Fruit fly (Drosophila melanogaster): ENCODE results near the gene Rsf1.

Gene Rsf1

DNA sequence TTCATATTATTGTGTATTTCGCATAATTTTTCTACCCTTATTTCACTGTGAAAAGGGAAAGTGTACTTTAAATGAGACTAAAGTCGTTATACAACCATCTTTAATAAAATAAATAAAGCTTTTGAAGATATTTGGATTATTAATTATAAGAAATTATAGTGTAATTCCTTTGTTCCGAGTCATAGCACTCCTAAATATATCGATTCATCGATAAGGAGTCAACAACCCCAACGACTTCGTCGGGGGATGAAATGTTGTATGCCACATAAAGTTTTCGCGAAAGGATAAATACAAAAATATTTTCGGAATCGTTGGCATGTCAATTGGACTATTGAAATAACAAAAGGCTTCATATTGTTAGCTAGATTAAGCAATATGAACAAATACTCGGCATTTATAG, 11.8 kb downstream of the Rsf1 start, which contains the start of gene Ror:
TSS of gene Ror (plus strand) at position 252 of the 400 bp plus-strand sequence.
- TF ChIP-seq EcR (GFP tag; optimal IDR thresholded peaks at IDR 0.05) (peak; percentile 69), CG32121 (GFP tag; IDR thresholded peaks at IDR 0.05) (no peak)

DNA sequence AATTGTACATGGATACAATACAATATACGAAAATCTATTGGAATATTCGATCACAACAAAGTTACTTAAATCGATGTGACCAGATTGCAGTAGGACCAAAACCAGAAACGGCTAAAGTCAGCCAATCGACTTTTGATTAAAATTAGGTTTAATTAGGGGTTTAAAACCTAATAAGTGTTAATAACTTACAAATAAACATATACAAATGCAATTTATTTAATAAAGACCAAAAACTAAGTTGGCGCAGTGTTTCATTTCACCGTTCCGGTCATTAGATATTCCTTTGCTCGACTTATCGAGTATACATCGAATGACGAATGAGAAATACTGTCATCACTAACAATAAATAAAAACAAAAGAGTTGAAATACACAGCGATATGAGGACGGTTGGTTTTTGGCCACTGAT, 12.9 kb downstream of the Rsf1 start, which contains the start of the genes bsk and CG31717:
TSS of gene bsk (minus strand) at position 61 of the 407 bp plus-strand sequence.
TSS of gene CG31717 (plus strand) at position 297 of the 407 bp plus-strand sequence.
- TF ChIP-seq rn (GFP tag; IDR thresholded peaks at IDR 0.05) = no peak
- TF ChIP-seq CG13204 (GFP tag; optimal IDR thresholded peaks at IDR 0.05) = no peak
- TF ChIP-seq gl (tag; optimal IDR thresholded peaks at IDR 0.05) = no peak
- TF ChIP-seq Snoo (tag; optimal IDR thresholded peaks at IDR 0.05) = no peak
- no peak for TF ChIP-seq CG14655 (GFP tag; optimal IDR thresholded peaks at IDR 0.05)
- TF ChIP-seq EcR (GFP tag; optimal IDR thresholded peaks at IDR 0.05) = peak; percentile 43

DNA sequence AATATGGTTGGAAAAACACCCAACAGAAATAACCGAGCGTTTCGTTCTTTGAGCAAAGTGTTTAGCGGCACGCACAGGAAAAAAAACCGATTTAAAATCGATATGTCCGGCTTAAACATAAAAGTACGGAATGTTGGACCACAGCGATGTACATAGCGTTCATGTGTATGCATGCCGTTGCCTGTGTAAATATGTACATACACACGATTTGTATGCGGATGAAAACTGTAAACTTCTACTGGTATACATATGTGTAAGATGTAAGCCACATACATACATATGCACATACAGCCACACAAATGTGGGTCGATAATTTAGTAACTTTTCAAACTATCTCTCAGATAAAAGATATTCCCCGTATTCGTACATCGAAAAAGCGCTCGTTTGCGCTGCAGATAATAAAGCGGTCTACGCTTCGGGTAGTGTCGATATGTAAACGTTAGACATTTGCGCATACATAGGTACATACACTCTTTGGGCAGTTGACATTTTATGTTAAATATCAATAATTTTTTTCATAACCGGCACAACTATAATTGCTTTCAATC, 13.6 kb downstream of the Rsf1 start:
- TF ChIP-seq CG17806 (tag; optimal IDR thresholded peaks at IDR 0.05) (no peak), CG9948 (tag; optimal IDR thresholded peaks at IDR 0.05) (no peak), EcR (GFP tag; optimal IDR thresholded peaks at IDR 0.05) (no peak), gl (tag; optimal IDR thresholded peaks at IDR 0.05) (no peak), CG10348 (GFP tag; IDR thresholded peaks at IDR 0.05) (no peak), Pif1B (GFP tag; optimal IDR thresholded peaks at IDR 0.05) (no peak), Snoo (tag; optimal IDR thresholded peaks at IDR 0.05) (no peak), CG32121 (GFP tag; IDR thresholded peaks at IDR 0.05) (no peak), CG8301 (tag; optimal IDR thresholded peaks at IDR 0.05) (no peak), CG34367 (tag; optimal IDR thresholded peaks at IDR 0.05) (no peak), CG12605 (GFP tag; IDR thresholded peaks at IDR 0.05) (no peak), rn (GFP tag; IDR thresholded peaks at IDR 0.05) (no peak), CG13204 (GFP tag; optimal IDR thresholded peaks at IDR 0.05) (no peak), fd96Ca (GFP tag; IDR thresholded peaks at IDR 0.05) (no peak), Ets98B (GFP tag; IDR thresholded peaks at IDR 0.05) (no peak)

DNA sequence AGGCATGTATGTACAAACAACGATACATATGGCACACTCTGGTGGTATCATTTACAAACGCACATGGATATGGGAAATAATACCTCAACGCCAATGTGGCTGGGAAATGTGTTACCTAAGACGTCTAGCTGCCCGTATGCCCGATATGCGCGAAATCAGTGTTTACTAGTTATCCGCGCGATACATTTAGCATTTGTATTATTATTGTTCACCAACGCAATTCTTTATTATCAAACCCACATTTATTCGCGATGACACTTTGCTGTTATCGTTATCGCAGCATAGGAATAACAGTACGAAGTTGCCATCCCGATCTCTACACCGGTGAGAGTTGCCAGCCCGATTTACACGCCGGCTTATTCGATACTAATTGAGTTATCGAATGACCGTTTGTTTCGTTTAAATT, 16.6 kb downstream of the Rsf1 start, which contains the start of gene chico:
TSS of gene chico (minus strand) at position 294 of the 406 bp plus-strand sequence.
- TF ChIP-seq D1 (tag; optimal IDR thresholded peaks at IDR 0.05) (no peak), gl (tag; optimal IDR thresholded peaks at IDR 0.05) (no peak), CG14655 (GFP tag; optimal IDR thresholded peaks at IDR 0.05) (no peak), CG12605 (GFP tag; IDR thresholded peaks at IDR 0.05) (no peak), CG4496 (GFP tag; IDR thresholded peaks at IDR 0.05) (no peak), CG17806 (tag; optimal IDR thresholded peaks at IDR 0.05) (no peak), CG8301 (tag; optimal IDR thresholded peaks at IDR 0.05) (no peak), CG10348 (GFP tag; IDR thresholded peaks at IDR 0.05) (no peak), CG8159 (tag; optimal IDR thresholded peaks at IDR 0.05) (no peak), EcR (GFP tag; optimal IDR thresholded peaks at IDR 0.05) (no peak)

DNA sequence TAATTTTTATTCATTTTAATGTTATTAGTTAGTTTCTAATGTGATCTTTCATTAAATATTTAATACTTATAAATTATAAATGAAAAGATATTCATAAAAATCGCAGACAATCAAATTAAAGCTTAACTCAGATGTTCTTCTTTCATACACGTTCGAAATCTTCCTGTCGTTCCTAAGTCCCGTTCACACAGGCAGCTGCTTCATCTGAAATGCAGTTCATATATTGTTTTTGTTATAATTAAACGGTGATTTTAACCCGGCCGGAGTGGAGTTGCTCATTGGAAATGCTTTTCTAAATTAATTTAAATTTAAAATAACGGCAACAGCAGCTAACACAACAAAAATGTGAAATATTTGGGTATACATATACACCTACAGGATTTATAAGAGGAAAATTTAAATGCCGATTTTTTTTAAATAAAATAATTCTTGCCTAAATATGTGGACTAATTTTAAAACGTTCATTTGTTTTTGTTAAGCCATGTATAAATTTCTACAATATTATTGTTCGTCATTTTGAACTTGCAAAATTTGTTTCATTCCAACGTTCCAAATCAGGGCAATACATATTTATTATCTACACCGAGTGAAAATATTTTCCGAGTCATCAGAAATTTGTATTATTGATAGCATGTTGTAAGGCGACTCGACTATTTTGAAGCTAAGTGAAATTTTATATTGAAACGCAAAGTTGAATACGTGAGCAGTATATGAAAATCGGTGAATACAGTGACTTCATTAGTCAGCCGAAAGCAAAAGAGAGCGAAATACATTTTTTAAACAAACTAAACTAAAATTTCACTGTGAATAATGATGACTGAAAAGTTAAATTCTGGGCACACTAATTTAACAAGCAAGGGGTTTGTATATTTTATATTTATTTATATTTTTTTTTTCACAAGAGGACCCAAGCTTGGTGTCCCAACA, 24.4 kb downstream of the Rsf1 start, which contains the start of gene me31B:
TSS of gene me31B (plus strand) at position 616 of the 927 bp plus-strand sequence.
- TF ChIP-seq CG9948 (tag; optimal IDR thresholded peaks at IDR 0.05) (peak; percentile 16), Ets98B (GFP tag; IDR thresholded peaks at IDR 0.05) (no peak)

DNA sequence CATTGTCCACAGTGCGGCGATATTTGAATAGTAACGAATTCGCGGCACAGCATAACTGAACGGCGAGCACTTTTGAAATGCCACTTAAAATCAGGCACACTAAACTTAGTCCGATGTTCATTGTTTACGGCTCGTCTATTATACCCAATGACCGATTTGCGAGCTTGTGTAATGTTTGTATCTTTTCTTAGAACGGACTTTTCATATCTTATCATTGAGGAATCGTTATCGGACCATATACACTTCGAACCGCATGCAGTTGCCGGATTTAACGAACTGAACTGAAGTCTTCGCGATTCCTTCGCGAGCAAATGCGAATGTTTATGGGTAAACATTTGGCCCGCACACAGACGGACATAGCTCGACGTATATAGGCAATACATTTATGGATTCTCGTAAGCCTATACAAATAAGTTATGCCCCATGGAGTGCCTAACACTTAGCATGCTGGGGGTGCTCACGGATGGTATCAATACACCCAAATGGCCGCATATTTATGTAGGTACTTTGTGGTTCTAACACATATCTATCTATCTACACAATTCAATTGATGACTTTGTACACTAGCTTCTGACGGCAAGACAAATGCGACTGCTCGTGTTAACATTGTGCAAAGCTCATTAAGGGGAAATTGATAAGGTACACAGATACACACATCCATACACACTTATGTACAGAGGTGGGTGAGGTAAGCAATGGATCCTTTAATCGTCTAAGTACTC, 25.5 kb downstream of the Rsf1 start, which contains the start of gene mthl15:
TSS of gene mthl15 (minus strand) at position 593 of the 722 bp plus-strand sequence.
- no peak for TF ChIP-seq CG4496 (GFP tag; IDR thresholded peaks at IDR 0.05)
- no peak for TF ChIP-seq CG9948 (tag; optimal IDR thresholded peaks at IDR 0.05)
- TF ChIP-seq CG14655 (GFP tag; optimal IDR thresholded peaks at IDR 0.05) = no peak
- no peak for TF ChIP-seq gl (tag; optimal IDR thresholded peaks at IDR 0.05)
- no peak for TF ChIP-seq CG8301 (tag; optimal IDR thresholded peaks at IDR 0.05)
- TF ChIP-seq Snoo (tag; optimal IDR thresholded peaks at IDR 0.05) = no peak
- TF ChIP-seq CG15710 (tag; optimal IDR thresholded peaks at IDR 0.05) = no peak
- no peak for TF ChIP-seq fd96Ca (GFP tag; IDR thresholded peaks at IDR 0.05)
- TF ChIP-seq D1 (tag; optimal IDR thresholded peaks at IDR 0.05) = no peak
- TF ChIP-seq CG17806 (tag; optimal IDR thresholded peaks at IDR 0.05) = no peak
- no peak for TF ChIP-seq CG32121 (GFP tag; IDR thresholded peaks at IDR 0.05)
- no peak for TF ChIP-seq rn (GFP tag; IDR thresholded peaks at IDR 0.05)

Measured in whole organism, pupa.